Worm (Caenorhabditis elegans): Measurements from ENCODE around the gene crt-1.

- TF ChIP-seq sptf-1 (tag; optimal IDR thresholded peaks at IDR 0.05): no peak
- no peak for TF ChIP-seq nhr-77 (tag; optimal IDR thresholded peaks at IDR 0.05)
- TF ChIP-seq unc-86 (tag; optimal IDR thresholded peaks at IDR 0.05): no peak
- TF ChIP-seq nhr-11 (tag; optimal IDR thresholded peaks at IDR 0.05): no peak
- TF ChIP-seq unc-62 (GFP tag; optimal IDR thresholded peaks at IDR 0.05): no peak
Measured at ce11 chrV:6101243-6101898, 1.0 kb upstream of the crt-1 start.

All from whole organism, L1 larva.